Worm (Caenorhabditis elegans): ENCODE data around the gene R09A8.1.

DNA sequence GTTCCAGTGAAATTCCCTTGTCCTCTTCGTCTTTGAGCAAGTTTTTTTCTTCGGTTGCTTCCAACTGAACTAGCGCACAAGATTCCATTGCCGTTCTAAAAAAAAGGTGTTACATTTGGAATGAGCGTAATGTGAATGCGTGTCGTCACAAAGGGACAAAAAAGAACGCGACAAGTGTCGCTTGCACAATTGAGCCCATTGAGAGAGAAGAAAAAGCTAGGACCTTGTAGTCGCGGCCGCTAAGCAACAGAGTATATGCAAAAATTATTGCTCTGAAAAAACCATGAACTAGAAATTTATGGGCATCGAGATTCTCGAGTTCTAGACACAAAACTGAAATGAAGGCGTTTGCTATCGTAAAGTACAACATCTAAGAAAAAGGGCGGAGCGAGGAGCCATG lies 27.2 kb upstream of the R09A8.1 start, which contains the start of gene T24D5.2:
- no peak for TF ChIP-seq klf-2 (GFP tag; conservative IDR thresholded peaks at IDR 0.05)
- TF ChIP-seq ztf-29 (GFP tag; IDR thresholded peaks at IDR 0.05), result no peak
- no peak for TF ChIP-seq flt-1 (GFP tag; IDR thresholded peaks at IDR 0.05)

Data from whole organism, midembryonic.